Fruit fly (Drosophila melanogaster) whole organism, embryonic: ENCODE measurements around the gene CG33124.
A peak's percentile ranks its signal among the peaks of the same experiment; 100 is the strongest.

Experiments
- Abd-B ChIP-seq: fragments of 200-800 bp; sonication (Bioruptor generic); optimal IDR thresholded peaks from 2 replicates; lab custom pipeline; 2018; ENCODE audit warnings: missing biosample characterization, mild to moderate bottlenecking, missing genetic modification characterization, moderate library complexity
- Atf3 ChIP-seq: fragments of 200-800 bp; sonication (Bioruptor generic); optimal IDR thresholded peaks from 3 replicates; lab custom pipeline; 2016; ENCODE audit warnings: missing biosample characterization, missing genetic modification characterization
- B-H2 ChIP-seq: fragments of 200-800 bp; sonication (Bioruptor generic); optimal IDR thresholded peaks from 2 replicates; lab custom pipeline; 2018; ENCODE audit warnings: missing biosample characterization, mild to moderate bottlenecking, missing genetic modification characterization
- CG10321 ChIP-seq: fragments of 200-800 bp; sonication (Bioruptor generic); IDR thresholded peaks from 2 replicates; pipeline ENCODE4 v1.3.6; 2022; ENCODE audit warnings: missing biosample characterization, missing genetic modification characterization
- CG11085 ChIP-seq: fragments of 200-800 bp; sonication (Bioruptor generic); IDR thresholded peaks from 2 replicates; pipeline ENCODE4 v1.3.6; 2022; ENCODE audit warnings: missing biosample characterization, missing genetic modification characterization
- CG11723 ChIP-seq: fragments of 200-800 bp; sonication (Bioruptor generic); optimal IDR thresholded peaks from 2 replicates; lab custom pipeline; 2017; ENCODE audit warnings: missing biosample characterization, mild to moderate bottlenecking, missing genetic modification characterization
- CG13775 ChIP-seq: fragments of 200-800 bp; sonication (Bioruptor generic); optimal IDR thresholded peaks from 3 replicates; lab custom pipeline; 2017; ENCODE audit warnings: missing biosample characterization, mild to moderate bottlenecking, missing genetic modification characterization
- CG14050 ChIP-seq: fragments of 200-800 bp; sonication (Bioruptor generic); IDR thresholded peaks from 3 replicates; pipeline ENCODE4 v1.3.6; 2022; ENCODE audit warnings: missing biosample characterization, missing genetic modification characterization
- CG15011 ChIP-seq: fragments of 200-800 bp; sonication (Bioruptor generic); optimal IDR thresholded peaks from 3 replicates; lab custom pipeline; 2018; ENCODE audit warnings: missing biosample characterization, mild to moderate bottlenecking, missing genetic modification characterization
- CG1529 ChIP-seq: fragments of 200-800 bp; sonication (Bioruptor generic); optimal IDR thresholded peaks from 3 replicates; lab custom pipeline; 2018; ENCODE audit warnings: missing biosample characterization, missing genetic modification characterization
- CG1647 ChIP-seq: fragments of 200-800 bp; sonication (Bioruptor generic); optimal IDR thresholded peaks from 3 replicates; lab custom pipeline; 2016; ENCODE audit warnings: missing biosample characterization, missing genetic modification characterization
- CG18599 ChIP-seq: fragments of 200-800 bp; sonication (Bioruptor generic); optimal IDR thresholded peaks from 3 replicates; lab custom pipeline; 2017; ENCODE audit warnings: missing biosample characterization, missing genetic modification characterization, mild to moderate bottlenecking, moderate library complexity, missing genetic modification reagents
- CG18764 ChIP-seq: fragments of 200-800 bp; sonication (Bioruptor generic); optimal IDR thresholded peaks from 3 replicates; lab custom pipeline; 2016; ENCODE audit warnings: missing biosample characterization, missing genetic modification characterization
- CG3407 ChIP-seq: fragments of 200-800 bp; sonication (Bioruptor generic); optimal IDR thresholded peaks from 2 replicates; lab custom pipeline; 2018; ENCODE audit warnings: missing biosample characterization, mild to moderate bottlenecking, missing genetic modification characterization
- CG4617 ChIP-seq: fragments of 200-800 bp; sonication (Bioruptor generic); optimal IDR thresholded peaks from 3 replicates; lab custom pipeline; 2016; ENCODE audit warnings: missing biosample characterization, missing genetic modification characterization, borderline replicate concordance
- CG6854 ChIP-seq: fragments of 200-800 bp; sonication (Bioruptor generic); optimal IDR thresholded peaks from 3 replicates; lab custom pipeline; 2017; ENCODE audit warnings: missing biosample characterization, mild to moderate bottlenecking, missing genetic modification characterization
- CG7372 ChIP-seq: fragments of 200-800 bp; sonication (Bioruptor generic); IDR thresholded peaks from 2 replicates; pipeline ENCODE4 v1.3.6; 2022; ENCODE audit warnings: missing biosample characterization, missing genetic modification characterization
- CG7745 ChIP-seq: fragments of 200-800 bp; sonication (Bioruptor generic); optimal IDR thresholded peaks from 2 replicates; lab custom pipeline; 2018; ENCODE audit warnings: missing biosample characterization, mild to moderate bottlenecking, missing genetic modification characterization, moderate library complexity
- CG8089 ChIP-seq: fragments of 200-800 bp; sonication (Bioruptor generic); optimal IDR thresholded peaks from 3 replicates; lab custom pipeline; 2016; ENCODE audit warnings: missing biosample characterization, missing genetic modification characterization
- CG8359 ChIP-seq: fragments of 200-800 bp; sonication (Bioruptor generic); optimal IDR thresholded peaks from 2 replicates; lab custom pipeline; 2017; ENCODE audit warnings: missing biosample characterization, mild to moderate bottlenecking, missing genetic modification characterization, borderline replicate concordance
- CG9609 ChIP-seq: fragments of 200-800 bp; sonication (Bioruptor generic); optimal IDR thresholded peaks from 3 replicates; lab custom pipeline; 2016; ENCODE audit warnings: missing biosample characterization, missing genetic modification characterization
- CG9727 ChIP-seq: fragments of 200-800 bp; sonication (Bioruptor generic); optimal IDR thresholded peaks from 3 replicates; lab custom pipeline; 2017; ENCODE audit warnings: missing biosample characterization, mild to moderate bottlenecking, missing genetic modification characterization
- Chrac-16 ChIP-seq: fragments of 200-800 bp; sonication (Bioruptor generic); optimal IDR thresholded peaks from 3 replicates; lab custom pipeline; 2016; ENCODE audit warnings: missing biosample characterization, missing genetic modification characterization
- Dip2 ChIP-seq: fragments of 200-800 bp; sonication (Bioruptor generic); IDR thresholded peaks from 2 replicates; pipeline ENCODE4 v1.3.6; 2022; ENCODE audit warnings: missing biosample characterization, missing genetic modification characterization
- Doc3 ChIP-seq: fragments of 200-800 bp; sonication (Bioruptor generic); IDR thresholded peaks from 3 replicates; pipeline ENCODE4 v1.3.6; 2022; ENCODE audit warnings: missing biosample characterization, missing genetic modification characterization; ENCODE audit not compliant: partially characterized antibody
- Drgx ChIP-seq: fragments of 200-800 bp; sonication (Bioruptor generic); IDR thresholded peaks from 2 replicates; pipeline ENCODE4 v1.3.6; 2022; ENCODE audit warnings: missing biosample characterization, missing genetic modification characterization
- Eip74EF ChIP-seq, 2 experiments: fragments of 200-800 bp in 1 of 2; fragments of >200 bp in 1 of 2; sonication (Bioruptor generic) in 1 of 2; optimal IDR thresholded peaks; 2 replicates each; lab custom pipeline; 2017 to 2019; ENCODE audit warnings: missing biosample characterization in 2 of 2, missing genetic modification characterization in 2 of 2, mild to moderate bottlenecking in 1 of 2, moderate library complexity in 1 of 2
- HLH54F ChIP-seq: fragments of 200-800 bp; sonication (Bioruptor generic); optimal IDR thresholded peaks from 3 replicates; lab custom pipeline; 2016; ENCODE audit warnings: missing biosample characterization, missing genetic modification characterization
- Meics ChIP-seq: fragments of 200-800 bp; sonication (Bioruptor generic); optimal IDR thresholded peaks from 2 replicates; lab custom pipeline; 2017; ENCODE audit warnings: missing biosample characterization, mild to moderate bottlenecking, missing genetic modification characterization
- Poxn ChIP-seq: fragments of 200-800 bp; sonication (Bioruptor generic); IDR thresholded peaks from 2 replicates; pipeline ENCODE4 v1.3.6; 2022; ENCODE audit warnings: missing biosample characterization, missing genetic modification characterization
- TFAM ChIP-seq: fragments of 200-800 bp; sonication (Bioruptor generic); optimal IDR thresholded peaks from 2 replicates; lab custom pipeline; 2017; ENCODE audit warnings: missing biosample characterization, missing genetic modification characterization, inconsistent platforms
- YL-1 ChIP-seq: fragments of 200-800 bp; sonication (Bioruptor generic); optimal IDR thresholded peaks from 3 replicates; lab custom pipeline; 2017; ENCODE audit warnings: missing biosample characterization, mild to moderate bottlenecking, missing genetic modification characterization
- ase ChIP-seq: fragments of 200-800 bp; sonication (Bioruptor generic); IDR thresholded peaks from 3 replicates; pipeline ENCODE4 v1.3.6; 2022; ENCODE audit warnings: missing biosample characterization, missing genetic modification characterization
- br ChIP-seq: fragments of >200 bp; optimal IDR thresholded peaks from 2 replicates; lab custom pipeline; 2017
- chif ChIP-seq, 2 experiments: fragments of 200-800 bp; sonication (Bioruptor generic); optimal IDR thresholded peaks; 3 replicates each; lab custom pipeline; 2016; ENCODE audit warnings: missing biosample characterization in 2 of 2, missing genetic modification characterization in 2 of 2
- chn ChIP-seq: fragments of 200-800 bp; sonication (Bioruptor generic); optimal IDR thresholded peaks from 2 replicates; lab custom pipeline; 2016; ENCODE audit warnings: missing biosample characterization, missing genetic modification characterization
- ci ChIP-seq: fragments of 200-800 bp; sonication (Bioruptor generic); IDR thresholded peaks from 3 replicates; pipeline ENCODE4 v1.3.6; 2022; ENCODE audit warnings: missing biosample characterization, missing genetic modification characterization
- crol ChIP-seq: fragments of 200-800 bp; sonication (Bioruptor generic); IDR thresholded peaks from 2 replicates; pipeline ENCODE4 v1.3.6; 2022; ENCODE audit warnings: missing biosample characterization, missing genetic modification characterization
- ems ChIP-seq: fragments of 200-800 bp; sonication (Bioruptor generic); optimal IDR thresholded peaks from 3 replicates; lab custom pipeline; 2016; ENCODE audit warnings: missing biosample characterization, missing genetic modification characterization
- eyg ChIP-seq: fragments of 200-800 bp; sonication (Bioruptor generic); optimal IDR thresholded peaks from 3 replicates; lab custom pipeline; 2016; ENCODE audit warnings: missing biosample characterization, missing genetic modification characterization
- gcm ChIP-seq: fragments of 200-800 bp; sonication (Bioruptor generic); optimal IDR thresholded peaks from 2 replicates; lab custom pipeline; 2019; ENCODE audit warnings: missing biosample characterization, mild to moderate bottlenecking, missing genetic modification characterization, moderate library complexity
- hbn ChIP-seq: fragments of 200-800 bp; sonication (Bioruptor generic); IDR thresholded peaks from 2 replicates; pipeline ENCODE4 v1.3.6; 2022; ENCODE audit warnings: missing biosample characterization, missing genetic modification characterization; ENCODE audit not compliant: partially characterized antibody
- nerfin-1 ChIP-seq: fragments of 200-800 bp; sonication (Bioruptor generic); optimal IDR thresholded peaks from 3 replicates; lab custom pipeline; 2019; ENCODE audit warnings: missing biosample characterization, mild to moderate bottlenecking, missing genetic modification characterization, moderate library complexity
- nmo ChIP-seq: fragments of 200-800 bp; sonication (Bioruptor generic); optimal IDR thresholded peaks from 2 replicates; lab custom pipeline; 2018; ENCODE audit warnings: missing biosample characterization, mild to moderate bottlenecking, missing genetic modification characterization, moderate library complexity
- seq ChIP-seq: fragments of 200-800 bp; sonication (Bioruptor generic); IDR thresholded peaks from 2 replicates; pipeline ENCODE4 v1.3.6; 2022; ENCODE audit warnings: missing biosample characterization, missing genetic modification characterization
- sima ChIP-seq: fragments of 200-800 bp; sonication (Bioruptor generic); optimal IDR thresholded peaks from 2 replicates; lab custom pipeline; 2016; ENCODE audit warnings: missing biosample characterization, missing genetic modification characterization
- so ChIP-seq: fragments of 200-800 bp; sonication (Bioruptor generic); IDR thresholded peaks from 3 replicates; pipeline ENCODE4 v1.3.6; 2022; ENCODE audit warnings: missing biosample characterization, missing genetic modification characterization
- sqz ChIP-seq: fragments of 200-800 bp; sonication (Bioruptor generic); optimal IDR thresholded peaks from 3 replicates; lab custom pipeline; 2018; ENCODE audit warnings: missing biosample characterization, mild to moderate bottlenecking, missing genetic modification characterization
- trem ChIP-seq: fragments of 200-800 bp; optimal IDR thresholded peaks from 3 replicates; lab custom pipeline; 2019; ENCODE audit warnings: missing biosample characterization, mild to moderate bottlenecking, missing genetic modification characterization, moderate library complexity
- wdn ChIP-seq: fragments of 200-800 bp; sonication (Bioruptor generic); IDR thresholded peaks from 2 replicates; pipeline ENCODE4 v1.3.6; 2022; ENCODE audit warnings: missing biosample characterization, missing genetic modification characterization
- wek ChIP-seq: fragments of 200-800 bp; sonication (Bioruptor generic); optimal IDR thresholded peaks from 3 replicates; lab custom pipeline; 2018; ENCODE audit warnings: missing biosample characterization, mild to moderate bottlenecking, missing genetic modification characterization, moderate library complexity

Gene CG33124

dm6 chr2L:2179366-2179765, 29.5 kb downstream of the CG33124 start (continued):
- TF ChIP-seq Dip2 (GFP tag; lab: Robert Waterston, UW) (no peak), Chrac-16 (GFP tag; lab: Kevin White, UChicago) (peak; percentile 73), ci (peak; percentile 64; the same call in 2 of the 3 replicates), CG10321 (GFP tag; lab: Robert Waterston, UW) (no peak; the same call in 1 of the 2 replicates), wdn (GFP tag; lab: Robert Waterston, UW) (peak; percentile 65), Drgx (GFP tag; lab: Robert Waterston, UW) (no peak), CG1647 (GFP tag; lab: Kevin White, UChicago) (peak; percentile 81), CG9727 (GFP tag; lab: Kevin White, UChicago) (peak; percentile 25), chn (GFP tag; lab: Kevin White, UChicago) (peak; percentile 74), Meics (GFP tag; lab: Kevin White, UChicago) (peak; percentile 80), Atf3 (peak; percentile 66), wek (GFP tag; lab: Kevin White, UChicago) (peak; percentile 32), CG14050 (GFP tag; lab: Robert Waterston, UW) (peak; percentile 47), HLH54F (peak; percentile 83), sima (GFP tag; lab: Kevin White, UChicago) (peak; percentile 34), so (GFP tag; lab: Robert Waterston, UW) (peak; percentile 80; the same call in 2 of the 3 replicates), CG8089 (peak; percentile 26), CG13775 (GFP tag; lab: Kevin White, UChicago) (peak; percentile 58), CG11723 (GFP tag; lab: Kevin White, UChicago) (peak; percentile 51), CG15011 (GFP tag; lab: Kevin White, UChicago) (peak; percentile 29), CG7745 (tag; lab: Kevin White, UChicago) (no peak), eyg (GFP tag; lab: Kevin White, UChicago) (peak; percentile 57), CG4617 (GFP tag; lab: Kevin White, UChicago) (no peak), nerfin-1 (peak; percentile 59), ase (GFP tag; lab: Robert Waterston, UW) (peak; percentile 71; the same call in 2 of the 3 replicates), nmo (GFP tag; lab: Kevin White, UChicago) (peak; percentile 83), chif (GFP tag; optimal IDR thresholded peaks at IDR 0.05; lab: Kevin White, UChicago) (peak; percentile 58 to 63), CG11085 (GFP tag; lab: Robert Waterston, UW) (peak; percentile 46; the same call in 1 of the 2 replicates), Eip74EF (GFP tag; optimal IDR thresholded peaks at IDR 0.05; lab: Kevin White, UChicago) (peak in 1 of 2 experiments; percentile 63), CG6854 (no peak), sqz (GFP tag; lab: Kevin White, UChicago) (no peak), CG18764 (GFP tag; lab: Kevin White, UChicago) (peak; percentile 59), trem (tag; lab: Kevin White, UChicago) (no peak), hbn (GFP tag; lab: Robert Waterston, UW) (no peak), Poxn (no peak), CG9609 (GFP tag; lab: Kevin White, UChicago) (peak; percentile 82), CG1529 (GFP tag; lab: Kevin White, UChicago) (peak; percentile 13), CG7372 (GFP tag; lab: Robert Waterston, UW) (peak; percentile 52; the same call in 1 of the 2 replicates), YL-1 (GFP tag; lab: Kevin White, UChicago) (no peak), Doc3 (GFP tag; lab: Robert Waterston, UW) (no peak), B-H2 (GFP tag; lab: Kevin White, UChicago) (no peak), TFAM (GFP tag; lab: Kevin White, UChicago) (no peak), gcm (GFP tag; lab: Kevin White, UChicago) (peak; percentile 18), seq (GFP tag; lab: Robert Waterston, UW) (peak; percentile 50; the same call in 1 of the 2 replicates), crol (GFP tag; lab: Robert Waterston, UW) (no peak), CG18599 (GFP tag; lab: Kevin White, UChicago) (peak; percentile 86), Abd-B (GFP tag; lab: Kevin White, UChicago) (peak; percentile 66), CG8359 (GFP tag; lab: Kevin White, UChicago) (peak; percentile 0), CG3407 (GFP tag; lab: Kevin White, UChicago) (peak; percentile 34), ems (GFP tag; lab: Kevin White, UChicago) (peak; percentile 56), br (no peak)
